Worm (Caenorhabditis elegans) whole organism, mixed stage, embryonic: ENCODE measurements around the gene nspc-7.

Experiments used
- M03D4.4 ChIP-seq: sonication (generic microtip); optimal IDR thresholded peaks from 2 replicates; lab custom pipeline; 2017; ENCODE audit warnings: mild to moderate bottlenecking, missing genetic modification characterization, missing compliant biosample characterization
- bed-3 ChIP-seq: fragments of 200-800 bp; sonication (Bioruptor generic); optimal IDR thresholded peaks from 3 replicates; lab custom pipeline; 2018; ENCODE audit warnings: mild to moderate bottlenecking, missing genetic modification characterization, moderate library complexity, missing compliant biosample characterization
- blmp-1 ChIP-seq: fragments of 150-350 bp; optimal IDR thresholded peaks from 2 replicates; lab custom pipeline; 2014; ENCODE audit warnings: missing biosample characterization, missing genetic modification characterization
- ceh-43 ChIP-seq: fragments of 200-800 bp; sonication (Bioruptor generic); optimal IDR thresholded peaks from 2 replicates; lab custom pipeline; 2018; ENCODE audit warnings: mild to moderate bottlenecking, missing genetic modification characterization, moderate library complexity, missing compliant biosample characterization
- ceh-83 ChIP-seq: fragments of 200-800 bp; sonication (Bioruptor generic); optimal IDR thresholded peaks from 2 replicates; lab custom pipeline; 2018; ENCODE audit warnings: mild to moderate bottlenecking, missing genetic modification characterization, missing compliant biosample characterization
- ces-1 ChIP-seq: fragments of 150-350 bp; optimal IDR thresholded peaks from 2 replicates; lab custom pipeline; 2014; ENCODE audit warnings: missing biosample characterization, missing genetic modification reagents, missing genetic modification characterization
- drap-1 ChIP-seq: fragments of 200-800 bp; sonication (Bioruptor generic); optimal IDR thresholded peaks from 3 replicates; lab custom pipeline; 2018; ENCODE audit warnings: mild to moderate bottlenecking, missing genetic modification characterization, missing compliant biosample characterization
- elt-1 ChIP-seq: sonication (generic microtip); optimal IDR thresholded peaks from 2 replicates; lab custom pipeline; 2017; ENCODE audit warnings: missing genetic modification characterization, mild to moderate bottlenecking, missing compliant biosample characterization, antibody characterized with exemption, moderate library complexity, borderline replicate concordance; ENCODE audit not compliant: insufficient read depth
- elt-3 ChIP-seq: fragments of 150-350 bp; optimal IDR thresholded peaks from 2 replicates; lab custom pipeline; 2014; ENCODE audit warnings: missing biosample characterization, missing genetic modification characterization
- flh-1 ChIP-seq: fragments of 200-800 bp; sonication (Bioruptor generic); optimal IDR thresholded peaks from 2 replicates; lab custom pipeline; 2018; ENCODE audit warnings: mild to moderate bottlenecking, missing genetic modification characterization, moderate library complexity, missing compliant biosample characterization
- ham-2 ChIP-seq: fragments of 200-800 bp; sonication (Bioruptor generic); optimal IDR thresholded peaks from 2 replicates; lab custom pipeline; 2018; ENCODE audit warnings: mild to moderate bottlenecking, missing genetic modification characterization, missing compliant biosample characterization
- hlh-1 ChIP-seq: fragments of 150-350 bp; optimal IDR thresholded peaks from 2 replicates; lab custom pipeline; 2014; ENCODE audit warnings: missing biosample characterization, missing genetic modification reagents, missing genetic modification characterization
- lin-13 ChIP-seq: fragments of 150-350 bp; optimal IDR thresholded peaks from 2 replicates; lab custom pipeline; 2014; ENCODE audit warnings: missing biosample characterization, missing genetic modification characterization
- lin-32 ChIP-seq: fragments of 200-800 bp; sonication (Bioruptor generic); optimal IDR thresholded peaks from 2 replicates; lab custom pipeline; 2018; ENCODE audit warnings: mild to moderate bottlenecking, missing genetic modification characterization, missing compliant biosample characterization
- lsy-2 ChIP-seq: fragments of 150-350 bp; optimal IDR thresholded peaks from 2 replicates; lab custom pipeline; 2014; ENCODE audit warnings: missing biosample characterization, missing genetic modification characterization
- mls-2 ChIP-seq: sonication (generic microtip); optimal IDR thresholded peaks from 2 replicates; lab custom pipeline; 2016; ENCODE audit warnings: mild to moderate bottlenecking, missing genetic modification characterization, moderate library complexity, missing compliant biosample characterization
- nhr-12 ChIP-seq: fragments of 150-350 bp; optimal IDR thresholded peaks from 2 replicates; lab custom pipeline; 2014; ENCODE audit warnings: missing biosample characterization, missing genetic modification characterization
- nhr-2 ChIP-seq: fragments of 150-350 bp; optimal IDR thresholded peaks from 2 replicates; lab custom pipeline; 2014; ENCODE audit warnings: missing biosample characterization, missing genetic modification characterization
- nhr-237 ChIP-seq: fragments of 150-350 bp; optimal IDR thresholded peaks from 2 replicates; lab custom pipeline; 2014; ENCODE audit warnings: missing biosample characterization, missing genetic modification characterization
- nhr-28 ChIP-seq: fragments of 150-350 bp; optimal IDR thresholded peaks from 2 replicates; lab custom pipeline; 2014; ENCODE audit warnings: missing biosample characterization, missing genetic modification characterization
- nhr-76 ChIP-seq: sonication (generic microtip); optimal IDR thresholded peaks from 2 replicates; lab custom pipeline; 2017; ENCODE audit warnings: missing biosample characterization, missing genetic modification characterization
- pha-4 ChIP-seq: fragments of 150-350 bp; optimal IDR thresholded peaks from 2 replicates; lab custom pipeline; 2018; ENCODE audit warnings: missing biosample characterization, missing genetic modification reagents, missing genetic modification characterization
- sem-2 ChIP-seq: fragments of 200-800 bp; sonication (Bioruptor generic); optimal IDR thresholded peaks from 2 replicates; lab custom pipeline; 2018; ENCODE audit warnings: mild to moderate bottlenecking, missing genetic modification characterization, missing compliant biosample characterization
- snpc-4 ChIP-seq: fragments of 150-350 bp; optimal IDR thresholded peaks from 2 replicates; lab custom pipeline; 2014; ENCODE audit warnings: missing biosample characterization, missing genetic modification characterization
- sptf-1 ChIP-seq: sonication (generic microtip); optimal IDR thresholded peaks from 2 replicates; lab custom pipeline; 2017; ENCODE audit warnings: mild to moderate bottlenecking, missing genetic modification characterization, moderate library complexity, missing compliant biosample characterization
- tbx-8 ChIP-seq: fragments of 200-800 bp; sonication (Bioruptor generic); optimal IDR thresholded peaks from 2 replicates; lab custom pipeline; 2018; ENCODE audit warnings: mild to moderate bottlenecking, missing genetic modification characterization, moderate library complexity, missing compliant biosample characterization
- unc-120 ChIP-seq: sonication (generic microtip); optimal IDR thresholded peaks from 2 replicates; lab custom pipeline; 2017; ENCODE audit warnings: missing genetic modification characterization, missing compliant biosample characterization; ENCODE audit not compliant: poor library complexity, severe bottlenecking
- unc-39 ChIP-seq: fragments of 150-350 bp; optimal IDR thresholded peaks from 2 replicates; lab custom pipeline; 2014; ENCODE audit warnings: missing biosample characterization, missing genetic modification characterization
- unc-62 ChIP-seq: fragments of 150-350 bp; optimal IDR thresholded peaks from 2 replicates; lab custom pipeline; 2014; ENCODE audit warnings: missing biosample characterization, missing genetic modification reagents, missing genetic modification characterization
- zip-8 ChIP-seq: fragments of 150-350 bp; optimal IDR thresholded peaks from 2 replicates; lab custom pipeline; 2014; ENCODE audit warnings: missing biosample characterization, missing genetic modification characterization

The nspc-7 gene

ce11 chrX:8507053-8507452, 34.6 kb upstream of the nspc-7 start:
- TF ChIP-seq unc-120 (tag; lab: Kevin White, UChicago): no peak
- TF ChIP-seq ces-1 (GFP tag; lab: Kevin White, UChicago): no peak
- TF ChIP-seq, all 35 proteins: peak for 0

ce11 chrX:8507576-8507975, 34.1 kb upstream of the nspc-7 start, which contains the start of gene H03E18.1:
Gene H03E18.1, plus strand, starts transcription at chrX:8507876.
- no peak for TF ChIP-seq unc-62 (GFP tag; lab: Kevin White, UChicago)
- no peak for TF ChIP-seq hlh-1
- no peak for TF ChIP-seq nhr-12 (tag; lab: Kevin White, UChicago)
- TF ChIP-seq elt-3 (tag; lab: Kevin White, UChicago): no peak
- TF ChIP-seq blmp-1 (tag; lab: Kevin White, UChicago): no peak
- TF ChIP-seq ces-1 (GFP tag; lab: Kevin White, UChicago): no peak
- no peak for TF ChIP-seq nhr-76 (tag; lab: Kevin White, UChicago)
- no peak for TF ChIP-seq bed-3 (GFP tag; lab: Kevin White, UChicago)
- no peak for TF ChIP-seq nhr-237
- TF ChIP-seq nhr-28 (tag; lab: Kevin White, UChicago): no peak
- no peak for TF ChIP-seq tbx-8 (GFP tag; lab: Kevin White, UChicago)
- no peak for TF ChIP-seq ham-2 (GFP tag; lab: Kevin White, UChicago)
- TF ChIP-seq ceh-83 (GFP tag; lab: Kevin White, UChicago): no peak
- TF ChIP-seq mls-2 (tag; lab: Kevin White, UChicago): no peak
- TF ChIP-seq nhr-2 (tag; lab: Kevin White, UChicago): no peak

ce11 chrX:8509088-8509487, 32.6 kb upstream of the nspc-7 start:
- TF ChIP-seq nhr-28 (tag; lab: Kevin White, UChicago) (no peak), nhr-237 (no peak), sem-2 (no peak), flh-1 (no peak), lin-13 (tag; lab: Kevin White, UChicago) (no peak), drap-1 (GFP tag; lab: Kevin White, UChicago) (no peak), nhr-2 (tag; lab: Kevin White, UChicago) (no peak), ceh-83 (GFP tag; lab: Kevin White, UChicago) (no peak), elt-1 (tag; lab: Kevin White, UChicago) (no peak), sptf-1 (no peak), nhr-12 (tag; lab: Kevin White, UChicago) (no peak), hlh-1 (no peak)

ce11 chrX:8520402-8520801, 21.3 kb upstream of the nspc-7 start, which contains the start of gene H03E18.2:
Gene H03E18.2, minus strand, starts transcription at chrX:8520502.
- TF ChIP-seq ham-2 (GFP tag; lab: Kevin White, UChicago) (no peak), tbx-8 (GFP tag; lab: Kevin White, UChicago) (no peak), bed-3 (GFP tag; lab: Kevin White, UChicago) (no peak), unc-39 (tag; lab: Kevin White, UChicago) (no peak), M03D4.4 (tag; lab: Kevin White, UChicago) (no peak), zip-8 (tag; lab: Kevin White, UChicago) (no peak), ceh-43 (GFP tag; lab: Kevin White, UChicago) (no peak), drap-1 (GFP tag; lab: Kevin White, UChicago) (no peak), nhr-237 (no peak), sptf-1 (no peak)
- TF ChIP-seq, all 35 proteins: peak for 0

ce11 chrX:8521614-8522013, 20.0 kb upstream of the nspc-7 start, which contains the start of gene C03G5.14:
Gene C03G5.14, plus strand, starts transcription at chrX:8521914.
- no peak for TF ChIP-seq ces-1 (GFP tag; lab: Kevin White, UChicago)
- no peak for TF ChIP-seq lin-13 (tag; lab: Kevin White, UChicago)
- TF ChIP-seq M03D4.4 (tag; lab: Kevin White, UChicago): no peak
- no peak for TF ChIP-seq lin-32 (GFP tag; lab: Kevin White, UChicago)
- no peak for TF ChIP-seq snpc-4 (tag; lab: Kevin White, UChicago)
- TF ChIP-seq hlh-1: no peak
- TF ChIP-seq ceh-43 (GFP tag; lab: Kevin White, UChicago): no peak
- TF ChIP-seq elt-3 (tag; lab: Kevin White, UChicago): no peak
- TF ChIP-seq unc-39 (tag; lab: Kevin White, UChicago): no peak
- TF ChIP-seq pha-4 (tag; lab: Kevin White, UChicago): no peak
- no peak for TF ChIP-seq ham-2 (GFP tag; lab: Kevin White, UChicago)
- TF ChIP-seq lsy-2: no peak
- TF ChIP-seq sem-2: no peak
- TF ChIP-seq tbx-8 (GFP tag; lab: Kevin White, UChicago): no peak
- no peak for TF ChIP-seq blmp-1 (tag; lab: Kevin White, UChicago)
- TF ChIP-seq ceh-83 (GFP tag; lab: Kevin White, UChicago): no peak
